Worm (Caenorhabditis elegans) whole organism, L3 larva: ENCODE measurements around the gene hrg-1.

Experiments used
- ceh-28 ChIP-seq: fragments of 150-350 bp; optimal IDR thresholded peaks from 2 replicates; lab custom pipeline; 2014; ENCODE audit warnings: missing biosample characterization, missing genetic modification reagents, missing genetic modification characterization
- daf-12 ChIP-seq: fragments of 150-350 bp; optimal IDR thresholded peaks from 2 replicates; lab custom pipeline; 2014; ENCODE audit warnings: missing biosample characterization, missing genetic modification reagents, missing genetic modification characterization
- fkh-10 ChIP-seq: sonication (generic microtip); optimal IDR thresholded peaks from 2 replicates; lab custom pipeline; 2017; ENCODE audit warnings: missing biosample characterization, missing genetic modification reagents, missing genetic modification characterization
- nhr-12 ChIP-seq: fragments of 150-350 bp; optimal IDR thresholded peaks from 2 replicates; lab custom pipeline; 2014; ENCODE audit warnings: missing biosample characterization, missing genetic modification characterization
- pha-4 ChIP-seq: fragments of 150-350 bp; optimal IDR thresholded peaks from 2 replicates; lab custom pipeline; 2014; ENCODE audit warnings: missing biosample characterization, missing genetic modification reagents, missing genetic modification characterization

ce11 chrX:4011919-4012318, 4.1 kb downstream of the hrg-1 start, which contains the start of gene mop-25.1:
- TF ChIP-seq nhr-12 (tag; lab: Kevin White, UChicago) = no peak
- TF ChIP-seq daf-12 (tag; lab: Kevin White, UChicago) = no peak
- no peak for TF ChIP-seq pha-4
- no peak for TF ChIP-seq ceh-28
- TF ChIP-seq fkh-10 = no peak
